Fruit fly (Drosophila melanogaster) whole organism, embryonic: ENCODE data around the gene HDAC1.

ENCODE experiments used
- Awh ChIP-seq: fragments of 200-800 bp; sonication (Bioruptor generic); IDR thresholded peaks from 2 replicates; pipeline ENCODE4, ENCODE4 v1.3.6; 2022; ENCODE audit warnings: missing biosample characterization, missing genetic modification characterization
- Blimp-1 ChIP-seq: fragments of 200-800 bp; sonication (Bioruptor generic); optimal IDR thresholded peaks from 3 replicates; lab custom pipeline; 2018; ENCODE audit warnings: missing biosample characterization, missing genetic modification characterization, mild to moderate bottlenecking, moderate library complexity, missing genetic modification reagents
- Bteb2 ChIP-seq: fragments of 200-800 bp; sonication (Bioruptor generic); optimal IDR thresholded peaks from 2 replicates; lab custom pipeline; 2016; ENCODE audit warnings: missing biosample characterization, missing genetic modification characterization
- CG11398 ChIP-seq: fragments of 200-800 bp; sonication (Bioruptor generic); optimal IDR thresholded peaks from 2 replicates; lab custom pipeline; 2016; ENCODE audit warnings: missing biosample characterization, missing genetic modification characterization
- CG12071 ChIP-seq: fragments of 200-800 bp; sonication (Bioruptor generic); optimal IDR thresholded peaks from 3 replicates; lab custom pipeline; 2018; ENCODE audit warnings: missing biosample characterization, mild to moderate bottlenecking, missing genetic modification characterization
- CG12391 ChIP-seq: fragments of 200-800 bp; sonication (Bioruptor generic); optimal IDR thresholded peaks from 3 replicates; lab custom pipeline; 2018; ENCODE audit warnings: missing biosample characterization, mild to moderate bottlenecking, missing genetic modification characterization, moderate library complexity
- CG13424 ChIP-seq: fragments of 200-800 bp; sonication (Bioruptor generic); optimal IDR thresholded peaks from 2 replicates; lab custom pipeline; 2019; ENCODE audit warnings: missing biosample characterization, mild to moderate bottlenecking, missing genetic modification characterization, moderate library complexity
- CG13894 ChIP-seq: fragments of 200-800 bp; sonication (Bioruptor generic); optimal IDR thresholded peaks from 3 replicates; lab custom pipeline; 2018; ENCODE audit warnings: missing biosample characterization, mild to moderate bottlenecking, missing genetic modification characterization, moderate library complexity
- CG16779 ChIP-seq: fragments of 200-800 bp; sonication (Bioruptor generic); IDR thresholded peaks from 2 replicates; pipeline ENCODE4 v1.3.6; 2022; ENCODE audit warnings: missing biosample characterization, missing genetic modification characterization
- CG31224 ChIP-seq: fragments of 200-800 bp; sonication (Bioruptor generic); IDR thresholded peaks from 2 replicates; pipeline ENCODE4 v1.3.6; 2022; ENCODE audit warnings: missing biosample characterization, missing genetic modification characterization
- CG33213 ChIP-seq: fragments of 200-800 bp; sonication (Bioruptor generic); optimal IDR thresholded peaks from 3 replicates; lab custom pipeline; 2016; ENCODE audit warnings: missing biosample characterization, missing genetic modification characterization
- CG4328 ChIP-seq: fragments of 200-800 bp; sonication (Bioruptor generic); optimal IDR thresholded peaks from 3 replicates; lab custom pipeline; 2017; ENCODE audit warnings: missing biosample characterization, missing genetic modification reagents, missing genetic modification characterization
- CG5180 ChIP-seq: fragments of 200-800 bp; sonication (Bioruptor generic); optimal IDR thresholded peaks from 3 replicates; lab custom pipeline; 2017; ENCODE audit warnings: missing biosample characterization, missing genetic modification characterization, mild to moderate bottlenecking, moderate library complexity, missing genetic modification reagents
- CG6254 ChIP-seq: fragments of 200-800 bp; sonication (Bioruptor generic); optimal IDR thresholded peaks from 3 replicates; lab custom pipeline; 2017; ENCODE audit warnings: mild to moderate bottlenecking, missing biosample characterization, missing genetic modification reagents, missing genetic modification characterization
- CG7271 ChIP-seq: fragments of 200-800 bp; sonication (Bioruptor generic); optimal IDR thresholded peaks from 2 replicates; lab custom pipeline; 2018; ENCODE audit warnings: missing biosample characterization, mild to moderate bottlenecking, missing genetic modification characterization, moderate library complexity
- CG7357 ChIP-seq: fragments of 200-800 bp; sonication (Bioruptor generic); IDR thresholded peaks from 3 replicates; pipeline ENCODE4 v1.3.6; 2022; ENCODE audit warnings: missing biosample characterization, missing genetic modification characterization
- CG9437 ChIP-seq: fragments of 200-800 bp; sonication (Bioruptor generic); optimal IDR thresholded peaks from 2 replicates; lab custom pipeline; 2018; ENCODE audit warnings: missing biosample characterization, mild to moderate bottlenecking, missing genetic modification characterization
- CG9609 ChIP-seq: fragments of 200-800 bp; sonication (Bioruptor generic); optimal IDR thresholded peaks from 3 replicates; lab custom pipeline; 2016; ENCODE audit warnings: missing biosample characterization, missing genetic modification characterization
- CG9727 ChIP-seq: fragments of 200-800 bp; sonication (Bioruptor generic); optimal IDR thresholded peaks from 3 replicates; lab custom pipeline; 2017; ENCODE audit warnings: missing biosample characterization, mild to moderate bottlenecking, missing genetic modification characterization
- CG9817 ChIP-seq: fragments of 200-800 bp; sonication (Bioruptor generic); optimal IDR thresholded peaks from 2 replicates; lab custom pipeline; 2018; ENCODE audit warnings: missing biosample characterization, mild to moderate bottlenecking, missing genetic modification characterization, moderate library complexity
- CTCF ChIP-seq: fragments of 200-800 bp; sonication (Bioruptor generic); optimal IDR thresholded peaks from 2 replicates; lab custom pipeline; 2017; ENCODE audit warnings: missing biosample characterization, mild to moderate bottlenecking, missing genetic modification characterization, moderate library complexity
- Chrac-16 ChIP-seq: fragments of 200-800 bp; sonication (Bioruptor generic); optimal IDR thresholded peaks from 3 replicates; lab custom pipeline; 2016; ENCODE audit warnings: missing biosample characterization, missing genetic modification characterization
- Dip3 ChIP-seq: fragments of 200-800 bp; sonication (Bioruptor generic); optimal IDR thresholded peaks from 3 replicates; lab custom pipeline; 2016; ENCODE audit warnings: missing biosample characterization, missing genetic modification characterization
- Dll ChIP-seq: fragments of 200-800 bp; sonication (Bioruptor generic); IDR thresholded peaks from 4 replicates; pipeline ENCODE4 v1.3.6; 2022; ENCODE audit warnings: missing biosample characterization, missing genetic modification characterization; ENCODE audit not compliant: partially characterized antibody
- Eip74EF ChIP-seq, 2 experiments: fragments of 200-800 bp in 1 of 2; fragments of >200 bp in 1 of 2; sonication (Bioruptor generic) in 1 of 2; optimal IDR thresholded peaks; 2 replicates each; lab custom pipeline; 2017 to 2019; ENCODE audit warnings: missing biosample characterization in 2 of 2, missing genetic modification characterization in 2 of 2, mild to moderate bottlenecking in 1 of 2, moderate library complexity in 1 of 2
- Gug ChIP-seq: fragments of 200-800 bp; sonication (Bioruptor generic); IDR thresholded peaks from 4 replicates; pipeline ENCODE4 v1.3.6; 2022; ENCODE audit warnings: missing biosample characterization, missing genetic modification characterization
- HmgZ ChIP-seq: fragments of 200-800 bp; sonication (Bioruptor generic); optimal IDR thresholded peaks from 2 replicates; lab custom pipeline; 2018; ENCODE audit warnings: missing biosample characterization, mild to moderate bottlenecking, missing genetic modification characterization
- Hmx ChIP-seq: fragments of 200-800 bp; sonication (Bioruptor generic); optimal IDR thresholded peaks from 2 replicates; lab custom pipeline; 2016; ENCODE audit warnings: missing biosample characterization, missing genetic modification characterization
- Hr78 ChIP-seq, 2 experiments: fragments of 200-800 bp in 1 of 2; fragments of >200 bp in 1 of 2; sonication (Bioruptor generic) in 1 of 2; optimal IDR thresholded peaks; 2 replicates each; lab custom pipeline; 2017 to 2019; ENCODE audit warnings: missing biosample characterization in 2 of 2, missing genetic modification characterization in 2 of 2, mild to moderate bottlenecking in 1 of 2, moderate library complexity in 1 of 2
- Opbp ChIP-seq: fragments of 200-800 bp; sonication (Bioruptor generic); IDR thresholded peaks from 3 replicates; pipeline ENCODE4 v1.3.6; 2022; ENCODE audit warnings: missing biosample characterization, missing genetic modification characterization; ENCODE audit not compliant: partially characterized antibody
- Scr ChIP-seq: fragments of 200-800 bp; sonication (Bioruptor generic); IDR thresholded peaks from 2 replicates; pipeline ENCODE4 v1.3.6; 2022; ENCODE audit warnings: missing biosample characterization, missing genetic modification characterization; ENCODE audit not compliant: partially characterized antibody
- Ssrp ChIP-seq: fragments of 200-800 bp; sonication (Bioruptor generic); optimal IDR thresholded peaks from 2 replicates; lab custom pipeline; 2018; ENCODE audit warnings: missing biosample characterization, mild to moderate bottlenecking, missing genetic modification characterization, moderate library complexity
- ab ChIP-seq: fragments of 200-800 bp; sonication (Bioruptor generic); optimal IDR thresholded peaks from 2 replicates; lab custom pipeline; 2016; ENCODE audit warnings: missing biosample characterization, missing genetic modification characterization
- ac ChIP-seq: fragments of 200-800 bp; sonication (Bioruptor generic); optimal IDR thresholded peaks from 3 replicates; lab custom pipeline; 2017; ENCODE audit warnings: missing biosample characterization, mild to moderate bottlenecking, missing genetic modification characterization
- cas ChIP-seq: fragments of 200-800 bp; sonication (Bioruptor generic); IDR thresholded peaks from 2 replicates; pipeline ENCODE4 v1.3.6; 2022; ENCODE audit warnings: missing biosample characterization, missing genetic modification characterization
- dmrt11E ChIP-seq: fragments of 200-800 bp; sonication (Bioruptor generic); optimal IDR thresholded peaks from 3 replicates; lab custom pipeline; 2018; ENCODE audit warnings: missing biosample characterization, mild to moderate bottlenecking, missing genetic modification characterization, moderate library complexity
- fd102C ChIP-seq: fragments of 200-800 bp; sonication (Bioruptor generic); optimal IDR thresholded peaks from 2 replicates; lab custom pipeline; 2018; ENCODE audit warnings: missing biosample characterization, mild to moderate bottlenecking, missing genetic modification characterization, moderate library complexity
- her ChIP-seq: fragments of 200-800 bp; sonication (Bioruptor generic); optimal IDR thresholded peaks from 2 replicates; lab custom pipeline; 2016; ENCODE audit warnings: missing biosample characterization, missing genetic modification characterization
- jing ChIP-seq: fragments of 200-800 bp; sonication (Bioruptor generic); optimal IDR thresholded peaks from 2 replicates; lab custom pipeline; 2018; ENCODE audit warnings: missing biosample characterization, mild to moderate bottlenecking, missing genetic modification characterization
- maf-S ChIP-seq: fragments of 200-800 bp; sonication (Bioruptor generic); optimal IDR thresholded peaks from 2 replicates; lab custom pipeline; 2016; ENCODE audit warnings: missing biosample characterization, missing genetic modification characterization
- mirr ChIP-seq: fragments of 200-800 bp; sonication (Bioruptor generic); optimal IDR thresholded peaks from 3 replicates; lab custom pipeline; 2018; ENCODE audit warnings: missing biosample characterization, mild to moderate bottlenecking, missing genetic modification characterization
- onecut ChIP-seq: fragments of 200-800 bp; sonication (Bioruptor generic); IDR thresholded peaks from 2 replicates; pipeline ENCODE4 v1.3.6; 2022; ENCODE audit warnings: missing biosample characterization, missing genetic modification characterization
- pb ChIP-seq: fragments of 200-800 bp; sonication (Bioruptor generic); optimal IDR thresholded peaks from 3 replicates; lab custom pipeline; 2016; ENCODE audit warnings: missing biosample characterization, missing genetic modification characterization
- pita ChIP-seq: fragments of 200-800 bp; sonication (Bioruptor generic); optimal IDR thresholded peaks from 2 replicates; lab custom pipeline; 2017; ENCODE audit warnings: missing biosample characterization, mild to moderate bottlenecking, missing genetic modification characterization
- psq ChIP-seq: fragments of 200-800 bp; sonication (Bioruptor generic); optimal IDR thresholded peaks from 2 replicates; lab custom pipeline; 2017; ENCODE audit warnings: missing biosample characterization, missing genetic modification characterization
- pzg ChIP-seq: fragments of 200-800 bp; sonication (Bioruptor generic); optimal IDR thresholded peaks from 3 replicates; lab custom pipeline; 2018; ENCODE audit warnings: missing biosample characterization, mild to moderate bottlenecking, missing genetic modification characterization, moderate library complexity
- repo ChIP-seq: fragments of 200-800 bp; sonication (Bioruptor generic); optimal IDR thresholded peaks from 2 replicates; lab custom pipeline; 2016; ENCODE audit warnings: missing biosample characterization, missing genetic modification characterization
- scrt ChIP-seq: fragments of 200-800 bp; sonication (Bioruptor generic); optimal IDR thresholded peaks from 2 replicates; lab custom pipeline; 2018; ENCODE audit warnings: missing biosample characterization, mild to moderate bottlenecking, missing genetic modification characterization, moderate library complexity
- shn ChIP-seq: fragments of 200-800 bp; sonication (Bioruptor generic); optimal IDR thresholded peaks from 3 replicates; lab custom pipeline; 2016; ENCODE audit warnings: missing biosample characterization, missing genetic modification characterization
- so ChIP-seq: fragments of 200-800 bp; sonication (Bioruptor generic); IDR thresholded peaks from 3 replicates; pipeline ENCODE4 v1.3.6; 2022; ENCODE audit warnings: missing biosample characterization, missing genetic modification characterization
- stwl ChIP-seq: fragments of 200-800 bp; sonication (Bioruptor generic); optimal IDR thresholded peaks from 3 replicates; lab custom pipeline; 2018; ENCODE audit warnings: missing biosample characterization, mild to moderate bottlenecking, missing genetic modification characterization, moderate library complexity

Gene HDAC1

DNA sequence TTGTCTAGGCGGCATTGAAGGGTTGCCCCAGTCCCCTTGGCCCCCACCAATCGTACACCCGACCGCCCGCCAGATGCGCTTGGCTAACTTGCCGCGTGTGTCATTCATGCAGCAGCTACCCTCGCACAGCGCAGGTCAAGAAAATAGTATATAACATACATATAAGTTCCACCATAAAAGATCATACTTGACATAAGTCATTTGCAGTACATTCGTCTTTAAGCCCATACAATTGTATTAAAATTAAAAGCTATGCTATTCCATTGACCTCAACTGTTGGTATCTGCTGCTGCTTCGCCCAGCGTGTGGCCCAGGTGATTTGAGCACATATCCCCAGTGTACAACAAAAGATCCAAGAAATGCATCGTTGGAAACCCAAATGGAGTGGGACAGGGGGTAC is 15.2 kb upstream of the HDAC1 start (continued):
- TF ChIP-seq CG7271 (tag; lab: Kevin White, UChicago) (no peak), CG9817 (tag; lab: Kevin White, UChicago) (no peak), Scr (GFP tag; lab: Robert Waterston, UW) (no peak), cas (GFP tag; lab: Robert Waterston, UW) (no peak), CG13424 (tag; lab: Kevin White, UChicago) (peak; percentile 45), Ssrp (peak; percentile 67), ac (no peak), Chrac-16 (GFP tag; lab: Kevin White, UChicago) (peak; percentile 59), Hr78 (GFP tag; optimal IDR thresholded peaks at IDR 0.05; lab: Kevin White, UChicago) (peak in 1 of 2 experiments; percentile 48), pb (GFP tag; lab: Kevin White, UChicago) (peak; percentile 26), Hmx (GFP tag; lab: Kevin White, UChicago) (no peak), CG11398 (GFP tag; lab: Kevin White, UChicago) (no peak), CG7357 (GFP tag; lab: Robert Waterston, UW) (peak; percentile 72; the same call in 2 of the 3 replicates), Bteb2 (no peak), CG13894 (no peak), maf-S (GFP tag; lab: Kevin White, UChicago) (no peak), onecut (GFP tag; lab: Robert Waterston, UW) (peak; percentile 65), CG4328 (GFP tag; lab: Kevin White, UChicago) (no peak), CG31224 (GFP tag; lab: Robert Waterston, UW) (peak; percentile 50; the same call in 1 of the 2 replicates), ab (GFP tag; lab: Kevin White, UChicago) (no peak), jing (peak; percentile 54), shn (GFP tag; lab: Kevin White, UChicago) (peak; percentile 12), CG9727 (GFP tag; lab: Kevin White, UChicago) (peak; percentile 73), so (GFP tag; lab: Robert Waterston, UW) (peak; percentile 57; the same call in 1 of the 3 replicates), Opbp (GFP tag; lab: Robert Waterston, UW) (no peak), Dip3 (GFP tag; lab: Kevin White, UChicago) (no peak), Awh (GFP tag; lab: Robert Waterston, UW) (peak; percentile 80), her (no peak), CG6254 (GFP tag; lab: Kevin White, UChicago) (peak; percentile 78), CG5180 (GFP tag; lab: Kevin White, UChicago) (no peak), Eip74EF (GFP tag; optimal IDR thresholded peaks at IDR 0.05; lab: Kevin White, UChicago) (peak in 1 of 2 experiments; percentile 51), CTCF (peak; percentile 34), CG12391 (peak; percentile 74), CG9437 (GFP tag; lab: Kevin White, UChicago) (peak; percentile 36), HmgZ (no peak), fd102C (GFP tag; lab: Kevin White, UChicago) (no peak), CG33213 (GFP tag; lab: Kevin White, UChicago) (peak; percentile 47), Gug (GFP tag; lab: Robert Waterston, UW) (peak; percentile 73), pita (GFP tag; lab: Kevin White, UChicago) (no peak), scrt (GFP tag; lab: Kevin White, UChicago) (no peak), psq (GFP tag; lab: Kevin White, UChicago) (no peak), Blimp-1 (peak; percentile 83), CG9609 (GFP tag; lab: Kevin White, UChicago) (peak; percentile 2), dmrt11E (peak; percentile 81), CG12071 (peak; percentile 56), CG16779 (GFP tag; lab: Robert Waterston, UW) (peak; percentile 59; the same call in 1 of the 2 replicates), stwl (tag; lab: Kevin White, UChicago) (peak; percentile 20), Dll (no peak), pzg (no peak), mirr (GFP tag; lab: Kevin White, UChicago) (no peak), repo (GFP tag; lab: Kevin White, UChicago) (peak; percentile 41)
